Worm (Caenorhabditis elegans) whole organism, L4/young adult: ENCODE measurements around the gene ZK105.5.

Experiments
- W03F9.2 ChIP-seq: fragments of 150-350 bp; optimal IDR thresholded peaks from 2 replicates; lab custom pipeline; 2014; ENCODE audit warnings: missing biosample characterization, missing genetic modification characterization
- dao-5 ChIP-seq: sonication (generic microtip); optimal IDR thresholded peaks from 2 replicates; lab custom pipeline; 2016; ENCODE audit warnings: missing genotype, missing genetic modification characterization, moderate library complexity, missing compliant biosample characterization
- him-1 ChIP-seq: sonication (generic microtip); optimal IDR thresholded peaks from 2 replicates; lab custom pipeline; 2016; ENCODE audit warnings: missing genotype, missing genetic modification reagents, missing genetic modification characterization, missing compliant biosample characterization

The ZK105.5 gene

DNA sequence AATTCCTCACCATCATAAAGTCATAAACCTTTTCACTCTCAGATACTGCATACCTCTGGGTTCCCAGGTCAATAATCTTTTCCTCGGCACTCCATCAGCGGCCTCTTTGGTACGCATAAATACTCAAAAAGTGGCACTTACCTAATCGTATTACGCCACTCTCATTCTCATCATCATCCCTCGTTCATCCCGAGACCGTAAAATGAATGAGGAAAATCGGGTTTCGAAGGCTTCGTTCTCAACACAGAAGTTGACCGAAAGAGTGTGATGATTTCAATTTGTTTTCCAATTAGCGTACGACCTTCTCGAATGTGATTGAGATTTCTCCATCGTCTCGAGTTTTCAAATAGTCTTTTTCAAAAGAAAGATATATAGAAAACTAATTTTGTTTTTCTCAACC, 22.4 kb upstream of the ZK105.5 start:
- TF ChIP-seq dao-5 (tag; lab: Kevin White, UChicago) (no peak), W03F9.2 (tag; lab: Kevin White, UChicago) (no peak), him-1 (tag; lab: Kevin White, UChicago) (no peak)

ce11 chrV:7737710-7738109, 20.2 kb upstream of the ZK105.5 start, which contains the start of gene srr-9:
Gene srr-9 (plus strand): TSS chrV:7738010.
- TF ChIP-seq dao-5 (tag; lab: Kevin White, UChicago) = no peak
- no peak for TF ChIP-seq W03F9.2 (tag; lab: Kevin White, UChicago)
- no peak for TF ChIP-seq him-1 (tag; lab: Kevin White, UChicago)

DNA sequence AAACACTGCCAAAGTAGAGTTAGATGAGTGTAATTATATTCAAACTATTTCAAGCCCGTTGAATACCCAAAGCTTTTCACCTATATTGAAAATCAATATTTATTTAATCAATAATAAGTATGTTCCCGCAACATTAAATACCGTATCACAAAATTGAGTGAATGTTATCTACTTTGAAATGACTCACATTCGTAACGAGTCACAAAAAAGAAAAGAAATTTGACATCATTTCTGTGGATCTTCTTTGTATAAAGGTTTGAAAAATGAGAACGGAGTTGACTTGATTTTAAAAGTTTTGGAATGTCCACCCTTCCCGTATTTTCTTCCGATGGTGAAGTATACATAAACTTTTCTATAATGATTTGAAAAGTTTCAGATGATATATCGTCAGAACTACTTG, 17.8 kb upstream of the ZK105.5 start, which contains the start of gene srr-10:
TSS of gene srr-10 (plus strand) at position 301 of the 400 bp plus-strand sequence.
- TF ChIP-seq W03F9.2 (tag; lab: Kevin White, UChicago) = no peak
- TF ChIP-seq him-1 (tag; lab: Kevin White, UChicago) = no peak
- no peak for TF ChIP-seq dao-5 (tag; lab: Kevin White, UChicago)

ce11 chrV:7734909-7735308, 17.4 kb upstream of the ZK105.5 start, which contains the start of gene clic-1:
Gene clic-1 (minus strand): TSS chrV:7734911.
- TF ChIP-seq W03F9.2 (tag; lab: Kevin White, UChicago) (no peak), him-1 (tag; lab: Kevin White, UChicago) (peak; percentile 29), dao-5 (tag; lab: Kevin White, UChicago) (no peak)

DNA sequence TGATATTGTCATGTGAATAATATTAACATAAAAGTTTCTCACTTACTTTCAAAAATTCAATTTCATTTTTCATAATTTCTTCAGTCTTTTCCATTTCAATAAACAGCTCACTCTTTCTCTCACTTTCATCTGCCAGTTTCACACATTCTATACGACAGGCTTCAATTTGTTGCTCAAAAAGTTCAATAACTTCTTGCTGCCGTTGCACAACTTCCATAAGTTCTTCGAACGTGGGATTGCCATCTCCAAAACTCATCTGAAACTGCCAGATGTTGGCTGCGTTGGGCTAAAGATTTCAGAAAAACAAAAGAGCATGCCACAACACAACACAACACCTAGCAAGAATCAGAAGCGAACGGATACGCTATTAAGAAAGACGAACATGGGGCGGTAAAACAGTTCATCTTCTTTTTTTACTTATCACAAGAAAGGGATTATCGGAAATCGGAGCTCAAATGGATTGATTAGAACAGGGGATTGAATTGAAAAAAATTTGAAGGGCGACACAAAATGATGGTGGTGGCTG, 15.8 kb upstream of the ZK105.5 start:
- TF ChIP-seq him-1 (tag; lab: Kevin White, UChicago) = no peak
- no peak for TF ChIP-seq dao-5 (tag; lab: Kevin White, UChicago)

ce11 chrV:7730488-7730887, 13.0 kb upstream of the ZK105.5 start:
- TF ChIP-seq him-1 (tag; lab: Kevin White, UChicago) (no peak), W03F9.2 (tag; lab: Kevin White, UChicago) (no peak), dao-5 (tag; lab: Kevin White, UChicago) (no peak)

ce11 chrV:7728679-7729027, 11.1 kb upstream of the ZK105.5 start, which contains the start of gene Y97E10C.1:
Gene Y97E10C.1 (plus strand): TSS chrV:7728879.
- TF ChIP-seq him-1 (tag; lab: Kevin White, UChicago) = no peak
- TF ChIP-seq dao-5 (tag; lab: Kevin White, UChicago) = no peak
- no peak for TF ChIP-seq W03F9.2 (tag; lab: Kevin White, UChicago)

- TF ChIP-seq him-1 (tag; lab: Kevin White, UChicago) (peak; percentile 87), W03F9.2 (tag; lab: Kevin White, UChicago) (no peak)
Observed at ce11 chrV:7728003-7728678, 10.6 kb upstream of the ZK105.5 start.

DNA sequence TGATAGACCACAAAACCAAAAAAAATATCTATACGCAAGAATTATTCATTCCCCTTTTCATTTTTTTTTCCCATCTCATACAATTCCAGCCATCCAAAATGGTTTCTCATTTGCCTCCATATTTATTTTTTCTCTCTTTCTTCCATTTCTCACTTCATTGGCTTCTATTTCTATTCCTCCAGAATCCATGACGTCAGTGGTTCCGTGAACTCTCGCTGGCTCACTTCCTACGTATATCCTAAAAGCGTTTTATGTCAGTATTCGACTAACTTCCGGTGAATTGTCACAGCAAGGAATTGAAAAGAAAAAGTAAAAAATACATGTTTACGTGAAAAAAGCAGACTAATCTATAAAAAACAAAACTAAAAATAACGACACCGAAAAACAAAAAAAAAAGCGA, 9.4 kb upstream of the ZK105.5 start:
- TF ChIP-seq W03F9.2 (tag; lab: Kevin White, UChicago) (no peak), dao-5 (tag; lab: Kevin White, UChicago) (no peak), him-1 (tag; lab: Kevin White, UChicago) (no peak)

DNA sequence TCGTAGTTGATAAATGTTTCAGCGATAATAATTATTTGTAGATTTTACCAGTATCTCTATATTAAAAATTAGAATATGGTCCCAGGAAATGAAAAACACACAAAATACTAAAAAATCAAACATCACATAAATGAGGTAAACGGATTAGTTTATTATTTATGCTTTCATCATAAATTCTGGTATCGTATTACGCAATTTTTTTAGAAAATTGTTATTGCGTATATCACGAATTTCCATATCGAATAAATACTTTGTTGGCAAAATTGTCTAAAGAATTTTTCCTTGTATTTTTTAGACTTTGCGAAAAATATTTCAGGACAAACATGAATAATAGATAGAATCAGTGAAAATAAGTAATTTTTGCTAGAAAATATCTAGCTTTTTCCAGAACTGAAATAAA, 8.7 kb upstream of the ZK105.5 start:
- no peak for TF ChIP-seq dao-5 (tag; lab: Kevin White, UChicago)

- TF ChIP-seq him-1 (tag; lab: Kevin White, UChicago) (no peak), dao-5 (tag; lab: Kevin White, UChicago) (no peak), W03F9.2 (tag; lab: Kevin White, UChicago) (no peak)
Observed at ce11 chrV:7723967-7724544, 6.5 kb upstream of the ZK105.5 start, which contains the start of the genes ZK105.6 and ZK105.8. Gene ZK105.6 (minus strand): TSS chrV:7724067. Gene ZK105.8 (plus strand): TSS chrV:7724494.

DNA sequence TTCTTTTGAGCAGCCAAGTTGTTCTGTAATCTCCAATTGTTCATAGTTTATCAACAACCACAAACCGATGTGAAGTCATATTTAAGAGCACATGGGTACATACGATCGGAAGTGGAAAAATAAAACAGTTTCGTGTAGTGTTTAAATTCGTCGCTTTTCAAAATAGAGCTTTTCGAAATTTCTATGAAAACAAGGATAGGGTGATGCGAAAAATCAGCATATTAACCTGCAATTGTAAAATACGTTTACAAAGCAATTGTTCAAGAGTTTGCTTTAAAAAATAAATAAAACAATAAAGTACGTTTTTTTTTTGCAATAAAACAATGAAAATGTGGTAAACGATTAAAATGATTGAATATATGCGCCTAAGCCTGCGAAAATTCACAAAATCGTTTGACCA, 4.4 kb upstream of the ZK105.5 start, which contains the start of gene ZK105.14:
TSS of gene ZK105.14 (minus strand) at position 101 of the 400 bp plus-strand sequence.
- TF ChIP-seq him-1 (tag; lab: Kevin White, UChicago) (no peak), W03F9.2 (tag; lab: Kevin White, UChicago) (no peak), dao-5 (tag; lab: Kevin White, UChicago) (no peak)

ce11 chrV:7716034-7716433, 1.5 kb downstream of the ZK105.5 start, which contains the start of gene ZK105.12:
Gene ZK105.12 (minus strand): TSS chrV:7716134.
- no peak for TF ChIP-seq him-1 (tag; lab: Kevin White, UChicago)
- TF ChIP-seq dao-5 (tag; lab: Kevin White, UChicago) = no peak
- no peak for TF ChIP-seq W03F9.2 (tag; lab: Kevin White, UChicago)
